Worm (Caenorhabditis elegans) whole organism, early embryonic: ENCODE data around the gene srz-12.

Experiments used
- B0310.2 ChIP-seq: sonication (generic microtip); optimal IDR thresholded peaks from 2 replicates; lab custom pipeline; 2016; ENCODE audit warnings: mild to moderate bottlenecking, missing genetic modification characterization, missing compliant biosample characterization
- aly-1 ChIP-seq: sonication (generic microtip); optimal IDR thresholded peaks from 2 replicates; lab custom pipeline; 2016; ENCODE audit warnings: missing genetic modification characterization, missing compliant biosample characterization
- ama-1 ChIP-seq: fragments of 150-350 bp; optimal IDR thresholded peaks from 2 replicates; lab custom pipeline; 2014
- ceh-36 ChIP-seq: sonication (generic microtip); optimal IDR thresholded peaks from 2 replicates; lab custom pipeline; 2016; ENCODE audit warnings: missing genetic modification characterization, inconsistent platforms, missing compliant biosample characterization
- ets-7 ChIP-seq: sonication (generic microtip); optimal IDR thresholded peaks from 2 replicates; lab custom pipeline; 2016; ENCODE audit warnings: missing genotype, missing genetic modification characterization, missing compliant biosample characterization
- flt-1 ChIP-seq: fragments of 200-800 bp; sonication (Bioruptor generic); IDR thresholded peaks from 2 replicates; pipeline ENCODE4 v1.3.6; 2022; ENCODE audit warnings: missing genetic modification characterization, missing compliant biosample characterization
- scrt-1 ChIP-seq: fragments of 200-800 bp; sonication (Bioruptor generic); IDR thresholded peaks from 2 replicates; pipeline ENCODE4 v1.3.6; 2022; ENCODE audit warnings: missing genetic modification characterization, missing compliant biosample characterization
- sea-1 ChIP-seq: fragments of 200-800 bp; sonication (Bioruptor generic); conservative IDR thresholded peaks from 2 replicates; pipeline ENCODE4 v1.3.6; 2022; ENCODE audit warnings: missing genetic modification characterization, missing compliant biosample characterization
- tbx-11 ChIP-seq: fragments of 200-800 bp; sonication (Bioruptor generic); IDR thresholded peaks from 2 replicates; pipeline ENCODE4 v1.3.6; 2022; ENCODE audit warnings: missing genetic modification characterization, missing compliant biosample characterization
- tra-4 ChIP-seq: sonication (generic microtip); optimal IDR thresholded peaks from 2 replicates; lab custom pipeline; 2017; ENCODE audit warnings: missing genetic modification characterization, missing compliant biosample characterization

ce11 chrV:15896671-15897070, 34.2 kb upstream of the srz-12 start, which contains the start of gene nhr-213:
- TF ChIP-seq ama-1 (lab: Kevin White, UChicago) (no peak), ceh-36 (tag; lab: Kevin White, UChicago) (no peak), sea-1 (GFP tag; lab: Robert Waterston, UW) (no peak), tra-4 (tag; lab: Kevin White, UChicago) (no peak), tbx-11 (GFP tag; lab: Robert Waterston, UW) (no peak), scrt-1 (no peak), B0310.2 (tag; lab: Kevin White, UChicago) (no peak), ets-7 (tag; lab: Kevin White, UChicago) (no peak), flt-1 (GFP tag; lab: Robert Waterston, UW) (no peak), aly-1 (tag; lab: Kevin White, UChicago) (no peak)
